Worm (Caenorhabditis elegans) whole organism, L2 larva: ENCODE data around the gene trp-1.

Experiments used
- C34F6.9 ChIP-seq: fragments of 150-350 bp; optimal IDR thresholded peaks from 2 replicates; lab custom pipeline; 2014; ENCODE audit warnings: missing biosample characterization, missing genetic modification characterization
- F13H6.1 ChIP-seq: sonication (generic microtip); optimal IDR thresholded peaks from 2 replicates; lab custom pipeline; 2016; ENCODE audit warnings: missing genetic modification characterization, missing compliant biosample characterization
- ZK546.5 ChIP-seq: sonication (generic microtip); optimal IDR thresholded peaks from 2 replicates; lab custom pipeline; 2017; ENCODE audit warnings: missing biosample characterization, missing genetic modification characterization
- alr-1 ChIP-seq: fragments of 150-350 bp; optimal IDR thresholded peaks from 2 replicates; lab custom pipeline; 2014; ENCODE audit warnings: missing biosample characterization, missing genetic modification characterization
- aly-2 ChIP-seq: fragments of 150-350 bp; optimal IDR thresholded peaks from 2 replicates; lab custom pipeline; 2014; ENCODE audit warnings: missing biosample characterization, missing genetic modification characterization
- ama-1 ChIP-seq: fragments of 150-350 bp; optimal IDR thresholded peaks from 2 replicates; lab custom pipeline; 2018; ENCODE audit warnings: inconsistent platforms
- blmp-1 ChIP-seq: sonication (generic microtip); optimal IDR thresholded peaks from 2 replicates; lab custom pipeline; 2017; ENCODE audit warnings: missing genetic modification characterization, mild to moderate bottlenecking, missing compliant biosample characterization, antibody characterized with exemption, moderate library complexity; ENCODE audit not compliant: insufficient read depth
- ceh-16 ChIP-seq: fragments of 150-350 bp; optimal IDR thresholded peaks from 2 replicates; lab custom pipeline; 2014; ENCODE audit warnings: missing biosample characterization, missing genetic modification characterization
- crh-2 ChIP-seq: sonication (generic microtip); optimal IDR thresholded peaks from 2 replicates; lab custom pipeline; 2017; ENCODE audit warnings: missing biosample characterization, missing genetic modification characterization
- egl-27 ChIP-seq: sonication (generic microtip); optimal IDR thresholded peaks from 3 replicates; lab custom pipeline; 2017; ENCODE audit warnings: missing biosample characterization, missing genetic modification reagents, missing genetic modification characterization
- elt-1 ChIP-seq: fragments of 150-350 bp; optimal IDR thresholded peaks from 2 replicates; lab custom pipeline; 2014; ENCODE audit warnings: missing biosample characterization, missing genetic modification characterization
- elt-3 ChIP-seq: sonication (generic microtip); optimal IDR thresholded peaks from 2 replicates; lab custom pipeline; 2017; ENCODE audit warnings: missing biosample characterization, missing genetic modification characterization
- fos-1 ChIP-seq: fragments of 150-350 bp; optimal IDR thresholded peaks from 2 replicates; lab custom pipeline; 2014; ENCODE audit warnings: missing biosample characterization, missing genetic modification characterization
- gmeb-1 ChIP-seq: fragments of 150-350 bp; optimal IDR thresholded peaks from 2 replicates; lab custom pipeline; 2014; ENCODE audit warnings: missing biosample characterization, missing genetic modification characterization
- lin-39 ChIP-seq: fragments of 150-350 bp; optimal IDR thresholded peaks from 2 replicates; lab custom pipeline; 2014; ENCODE audit warnings: missing biosample characterization, missing genetic modification reagents, missing genetic modification characterization
- lsy-2 ChIP-seq, 2 experiments: fragments of 150-350 bp in 1 of 2; sonication (generic microtip) in 1 of 2; optimal IDR thresholded peaks; 2 replicates each; lab custom pipeline; 2014 to 2017; ENCODE audit warnings: missing biosample characterization in 2 of 2, missing genetic modification characterization in 2 of 2
- mab-5 ChIP-seq: fragments of 150-350 bp; optimal IDR thresholded peaks from 2 replicates; lab custom pipeline; 2014; ENCODE audit warnings: missing biosample characterization, missing genetic modification characterization
- nhr-10 ChIP-seq: sonication (generic microtip); optimal IDR thresholded peaks from 2 replicates; lab custom pipeline; 2017; ENCODE audit warnings: missing biosample characterization, missing genetic modification characterization
- nhr-11 ChIP-seq: fragments of 150-350 bp; optimal IDR thresholded peaks from 2 replicates; lab custom pipeline; 2014; ENCODE audit warnings: missing biosample characterization, missing genetic modification characterization
- nhr-12 ChIP-seq: fragments of 150-350 bp; optimal IDR thresholded peaks from 2 replicates; lab custom pipeline; 2014; ENCODE audit warnings: missing biosample characterization, missing genetic modification characterization
- nhr-129 ChIP-seq: fragments of 150-350 bp; optimal IDR thresholded peaks from 2 replicates; lab custom pipeline; 2014; ENCODE audit warnings: missing biosample characterization, missing genetic modification characterization
- nhr-23 ChIP-seq: fragments of 150-350 bp; optimal IDR thresholded peaks from 2 replicates; lab custom pipeline; 2014; ENCODE audit warnings: missing biosample characterization, missing genetic modification reagents, missing genetic modification characterization
- nhr-237 ChIP-seq: fragments of 150-350 bp; optimal IDR thresholded peaks from 2 replicates; lab custom pipeline; 2014; ENCODE audit warnings: missing biosample characterization, missing genetic modification characterization
- nhr-25 ChIP-seq: fragments of 150-350 bp; sonication (generic microtip); optimal IDR thresholded peaks from 3 replicates; lab custom pipeline; 2014; ENCODE audit warnings: missing biosample characterization, missing genetic modification characterization
- nhr-6 ChIP-seq: fragments of 150-350 bp; optimal IDR thresholded peaks from 2 replicates; lab custom pipeline; 2014; ENCODE audit warnings: missing biosample characterization, missing genetic modification characterization
- nhr-77 ChIP-seq: fragments of 150-350 bp; optimal IDR thresholded peaks from 2 replicates; lab custom pipeline; 2014; ENCODE audit warnings: missing biosample characterization, missing genetic modification characterization
- peb-1 ChIP-seq: fragments of 150-350 bp; optimal IDR thresholded peaks from 2 replicates; lab custom pipeline; 2014; ENCODE audit warnings: missing biosample characterization, missing genetic modification characterization
- skn-1 ChIP-seq: sonication (generic microtip); optimal IDR thresholded peaks from 2 replicates; lab custom pipeline; 2017; ENCODE audit warnings: missing biosample characterization, missing genetic modification characterization
- sma-3 ChIP-seq: sonication (generic microtip); optimal IDR thresholded peaks from 2 replicates; lab custom pipeline; 2016; ENCODE audit warnings: missing genetic modification reagents, missing genetic modification characterization, missing compliant biosample characterization
- snpc-4 ChIP-seq: fragments of 150-350 bp; optimal IDR thresholded peaks from 2 replicates; lab custom pipeline; 2014; ENCODE audit warnings: missing biosample characterization, missing genetic modification characterization
- unc-55 ChIP-seq: fragments of 150-350 bp; sonication (generic microtip); optimal IDR thresholded peaks from 3 replicates; lab custom pipeline; 2014; ENCODE audit warnings: missing biosample characterization, missing genetic modification reagents, missing genetic modification characterization
- zag-1 ChIP-seq: fragments of 150-350 bp; optimal IDR thresholded peaks from 2 replicates; lab custom pipeline; 2014; ENCODE audit warnings: missing biosample characterization, missing genetic modification characterization
- ztf-1 ChIP-seq: fragments of 200-800 bp; sonication (Bioruptor generic); conservative IDR thresholded peaks from 2 replicates; pipeline ENCODE4 v1.3.6; 2022; ENCODE audit warnings: missing genetic modification characterization, missing compliant biosample characterization
- ztf-4 ChIP-seq: fragments of 150-350 bp; optimal IDR thresholded peaks from 2 replicates; lab custom pipeline; 2014; ENCODE audit warnings: missing biosample characterization, missing genetic modification characterization

Gene trp-1

ce11 chrIII:8509644-8510393 lies 25.1 kb upstream of the trp-1 start (continued):
- TF ChIP-seq F13H6.1: no peak
- TF ChIP-seq aly-2 (tag; lab: Kevin White, UChicago): no peak
- TF ChIP-seq fos-1 (tag; lab: Kevin White, UChicago): no peak
- TF ChIP-seq elt-1: no peak
- no peak for TF ChIP-seq ZK546.5 (tag; lab: Kevin White, UChicago)
- no peak for TF ChIP-seq nhr-77 (tag; lab: Kevin White, UChicago)
- TF ChIP-seq ama-1: no peak
- TF ChIP-seq sma-3 (GFP tag; lab: Kevin White, UChicago): no peak
- TF ChIP-seq egl-27 (tag; lab: Kevin White, UChicago): no peak
- peak; percentile 37 for TF ChIP-seq C34F6.9 (tag; lab: Kevin White, UChicago)
- no peak for TF ChIP-seq nhr-6 (tag; lab: Kevin White, UChicago)
- no peak for TF ChIP-seq snpc-4 (tag; lab: Kevin White, UChicago)
- TF ChIP-seq gmeb-1 (tag; lab: Kevin White, UChicago): no peak
- no peak for TF ChIP-seq nhr-10 (tag; lab: Kevin White, UChicago)
- TF ChIP-seq alr-1 (tag; lab: Kevin White, UChicago): no peak
- TF ChIP-seq skn-1 (tag; lab: Kevin White, UChicago): no peak
- no peak for TF ChIP-seq mab-5 (tag; lab: Kevin White, UChicago)
- TF ChIP-seq blmp-1 (tag; lab: Kevin White, UChicago): no peak
- TF ChIP-seq, all 48 proteins: peak for 6

ce11 chrIII:8511711-8512110 lies 23.2 kb upstream of the trp-1 start:
- TF ChIP-seq nhr-25 (tag; lab: Kevin White, UChicago) (no peak), F13H6.1 (peak; percentile 12), nhr-77 (tag; lab: Kevin White, UChicago) (no peak), nhr-23 (tag; lab: Kevin White, UChicago) (no peak), lsy-2 (tag; optimal IDR thresholded peaks at IDR 0.05; lab: Kevin White, UChicago) (peak in 1 of 2 experiments; percentile 3), nhr-10 (tag; lab: Kevin White, UChicago) (no peak), nhr-129 (tag; lab: Kevin White, UChicago) (peak; percentile 20), crh-2 (peak; percentile 24), unc-55 (GFP tag; lab: Kevin White, UChicago) (peak; percentile 6), C34F6.9 (tag; lab: Kevin White, UChicago) (no peak)

- TF ChIP-seq nhr-129 (tag; lab: Kevin White, UChicago) (peak; percentile 1), elt-3 (tag; lab: Kevin White, UChicago) (no peak), elt-1 (no peak)
- TF ChIP-seq, all 48 proteins: peak for 1
These were observed 22.5 kb upstream of the trp-1 start for ce11 chrIII:8512279-8512942.

DNA sequence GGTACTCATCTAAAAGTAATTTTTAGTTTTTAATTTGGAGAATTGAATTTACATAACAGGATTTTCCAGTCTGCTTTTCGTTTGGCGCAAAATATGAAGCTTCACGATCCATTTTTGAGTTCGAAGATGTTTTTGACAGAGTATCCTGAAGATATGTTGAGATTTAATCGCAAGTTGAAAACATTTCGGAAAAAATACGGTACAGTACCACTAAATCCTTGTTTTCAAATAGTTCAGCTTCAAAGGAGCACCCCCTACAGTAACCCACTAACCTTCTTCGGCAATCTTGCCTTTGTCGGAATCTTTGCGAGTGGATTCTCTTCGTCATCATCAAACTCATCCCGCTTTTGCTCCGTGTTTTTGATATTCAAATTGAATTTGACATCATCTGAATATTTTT lies 15.9 kb upstream of the trp-1 start:
- TF ChIP-seq crh-2 (no peak), nhr-12 (tag; lab: Kevin White, UChicago) (no peak)
- TF ChIP-seq, all 48 proteins: peak for 0

DNA sequence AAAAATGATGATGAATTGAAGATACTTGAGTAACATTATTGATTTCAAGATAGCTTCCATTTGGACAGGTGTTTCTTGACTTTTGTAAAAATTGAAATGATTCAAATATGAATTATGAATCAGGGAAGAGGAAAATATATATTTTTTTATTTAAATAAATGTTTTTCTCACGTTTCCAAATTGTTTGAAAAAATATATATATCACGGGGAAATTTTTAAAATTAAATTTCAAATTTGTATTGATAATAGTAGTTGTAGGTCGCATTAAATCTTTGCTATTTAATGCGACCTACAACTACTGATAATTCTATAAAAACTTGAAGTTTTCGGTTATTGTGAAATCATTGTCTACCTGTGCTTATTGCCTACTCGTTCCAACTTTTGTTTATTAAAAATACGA lies 15.0 kb upstream of the trp-1 start, which contains the start of gene ZC21.8:
Gene ZC21.8 (minus strand): TSS at position 101 of the 400 bp plus-strand sequence.
- TF ChIP-seq alr-1 (tag; lab: Kevin White, UChicago) (no peak), mab-5 (tag; lab: Kevin White, UChicago) (no peak), nhr-6 (tag; lab: Kevin White, UChicago) (no peak), ztf-4 (no peak), skn-1 (tag; lab: Kevin White, UChicago) (no peak), peb-1 (tag; lab: Kevin White, UChicago) (no peak), nhr-237 (tag; lab: Kevin White, UChicago) (no peak), nhr-23 (tag; lab: Kevin White, UChicago) (no peak), zag-1 (tag; lab: Kevin White, UChicago) (no peak), nhr-77 (tag; lab: Kevin White, UChicago) (no peak), snpc-4 (tag; lab: Kevin White, UChicago) (no peak), nhr-25 (tag; lab: Kevin White, UChicago) (no peak), ceh-16 (tag; lab: Kevin White, UChicago) (no peak), ztf-1 (GFP tag; lab: Robert Waterston, UW) (no peak), lin-39 (tag; lab: Kevin White, UChicago) (no peak), ZK546.5 (tag; lab: Kevin White, UChicago) (no peak), nhr-129 (tag; lab: Kevin White, UChicago) (no peak), nhr-11 (tag; lab: Kevin White, UChicago) (no peak)
